Fruit fly (Drosophila melanogaster): Measurements from ENCODE around the gene CG12116.

Gene CG12116

dm6 chrX:8420772-8421448 lies 47.9 kb downstream of the CG12116 start:
- TF ChIP-seq gl (tag; optimal IDR thresholded peaks at IDR 0.05) (peak; percentile 90), CG17806 (tag; optimal IDR thresholded peaks at IDR 0.05) (peak; percentile 3), CG32121 (GFP tag; IDR thresholded peaks at IDR 0.05) (peak; percentile 71), Ets98B (GFP tag; IDR thresholded peaks at IDR 0.05) (peak; percentile 92), CG34367 (tag; optimal IDR thresholded peaks at IDR 0.05) (peak; percentile 69), Pif1A (GFP tag; optimal IDR thresholded peaks at IDR 0.05) (peak; percentile 72), fd96Ca (GFP tag; IDR thresholded peaks at IDR 0.05) (no peak; the same call in none of the 3 replicates), CG8301 (tag; optimal IDR thresholded peaks at IDR 0.05) (peak; percentile 40), Pif1B (GFP tag; optimal IDR thresholded peaks at IDR 0.05) (no peak), CG9948 (tag; optimal IDR thresholded peaks at IDR 0.05) (peak; percentile 16), CG4496 (GFP tag; IDR thresholded peaks at IDR 0.05) (peak; percentile 88), CG8159 (tag; optimal IDR thresholded peaks at IDR 0.05) (peak; percentile 33), D1 (tag; optimal IDR thresholded peaks at IDR 0.05) (peak; percentile 31), CG12605 (GFP tag; IDR thresholded peaks at IDR 0.05) (peak; percentile 96), CG14655 (GFP tag; optimal IDR thresholded peaks at IDR 0.05) (no peak), EcR (GFP tag; optimal IDR thresholded peaks at IDR 0.05) (peak; percentile 87), rn (GFP tag; IDR thresholded peaks at IDR 0.05) (no peak), CG10348 (GFP tag; IDR thresholded peaks at IDR 0.05) (no peak), Snoo (tag; optimal IDR thresholded peaks at IDR 0.05) (no peak), CG15710 (tag; optimal IDR thresholded peaks at IDR 0.05) (peak; percentile 29), CG13204 (GFP tag; optimal IDR thresholded peaks at IDR 0.05) (peak; percentile 81)

- TF ChIP-seq CG13204 (GFP tag; optimal IDR thresholded peaks at IDR 0.05): peak; percentile 67
- TF ChIP-seq CG8159 (tag; optimal IDR thresholded peaks at IDR 0.05): no peak
- no peak for TF ChIP-seq Snoo (tag; optimal IDR thresholded peaks at IDR 0.05)
- no peak for TF ChIP-seq CG12605 (GFP tag; IDR thresholded peaks at IDR 0.05)
- TF ChIP-seq D1 (tag; optimal IDR thresholded peaks at IDR 0.05): no peak
Observed at dm6 chrX:8419534-8419933, 49.3 kb downstream of the CG12116 start.
